Worm (Caenorhabditis elegans) whole organism, L4 larva: Measurements from ENCODE around the gene fbxb-3.
A peak's percentile ranks its signal among the peaks of the same experiment; 100 is the strongest.

Experiments used
- F37D6.2 ChIP-seq: sonication (generic microtip); optimal IDR thresholded peaks from 2 replicates; lab custom pipeline; 2016; ENCODE audit warnings: mild to moderate bottlenecking, missing genetic modification characterization, missing compliant biosample characterization
- F44E2.7 ChIP-seq: fragments of 200-800 bp; sonication (Bioruptor generic); IDR thresholded peaks from 2 replicates; pipeline ENCODE4 v2.1.2; 2022; ENCODE audit warnings: missing genetic modification characterization, missing compliant biosample characterization
- F49E8.2 ChIP-seq: sonication (generic microtip); optimal IDR thresholded peaks from 2 replicates; lab custom pipeline; 2016; ENCODE audit warnings: missing compliant biosample characterization, mild to moderate bottlenecking, missing genetic modification characterization, borderline replicate concordance
- R02D3.7 ChIP-seq: fragments of 150-350 bp; sonication (generic microtip); optimal IDR thresholded peaks from 3 replicates; lab custom pipeline; 2014; ENCODE audit warnings: missing biosample characterization, missing genetic modification characterization
- Y48G9A.11 ChIP-seq: fragments of 200-800 bp; sonication (Bioruptor generic); IDR thresholded peaks from 2 replicates; pipeline ENCODE4 v1.3.6; 2022; ENCODE audit warnings: missing genetic modification reagents, missing genetic modification characterization, missing compliant biosample characterization
- Y5F2A.4 ChIP-seq: fragments of 200-800 bp; sonication (Bioruptor generic); optimal IDR thresholded peaks from 2 replicates; lab custom pipeline; 2018; ENCODE audit warnings: mild to moderate bottlenecking, missing genetic modification characterization, missing compliant biosample characterization
- ZK546.5 ChIP-seq, 2 experiments: sonication (generic microtip); optimal IDR thresholded peaks; 2 replicates each; lab custom pipeline; 2017; ENCODE audit warnings: missing biosample characterization in 2 of 2, missing genetic modification characterization in 2 of 2
- aha-1 ChIP-seq: fragments of 150-350 bp; peaks from one replicate; lab custom pipeline; 2014; ENCODE audit warnings: missing biosample characterization, missing genetic modification characterization
- ama-1 ChIP-seq: fragments of 150-350 bp; optimal IDR thresholded peaks from 2 replicates; lab custom pipeline; 2014; ENCODE audit warnings: inconsistent platforms, mixed read lengths
- arid-1 ChIP-seq: fragments of 200-800 bp; sonication (Bioruptor generic); conservative IDR thresholded peaks from 2 replicates; pipeline ENCODE4 v1.3.6; 2022; ENCODE audit warnings: missing genetic modification reagents, missing genetic modification characterization, missing compliant biosample characterization
- ceh-20 ChIP-seq: fragments of 200-800 bp; sonication (Bioruptor generic); IDR thresholded peaks from 2 replicates; pipeline ENCODE4 v1.3.6; 2022; ENCODE audit warnings: missing genetic modification reagents, missing genetic modification characterization, missing compliant biosample characterization
- ceh-44 ChIP-seq: fragments of 200-800 bp; sonication (Bioruptor generic); IDR thresholded peaks from 2 replicates; pipeline ENCODE4 v1.3.6; 2022; ENCODE audit warnings: missing genetic modification reagents, missing genetic modification characterization, missing compliant biosample characterization
- ces-1 ChIP-seq: fragments of 150-350 bp; sonication (generic microtip); optimal IDR thresholded peaks from 4 replicates; lab custom pipeline; 2014; ENCODE audit warnings: missing biosample characterization, missing genetic modification reagents, missing genetic modification characterization
- ctbp-1 ChIP-seq: fragments of 200-800 bp; sonication (Bioruptor generic); IDR thresholded peaks from 2 replicates; pipeline ENCODE4 v1.3.6; 2022; ENCODE audit warnings: missing genetic modification reagents, missing genetic modification characterization, missing compliant biosample characterization
- daf-16 ChIP-seq, 3 experiments: sonication (generic microtip); optimal IDR thresholded peaks; 2 replicates each; lab custom pipeline; 2016 to 2017; ENCODE audit warnings: missing genetic modification characterization in 3 of 3, missing genetic modification reagents in 3 of 3, mild to moderate bottlenecking in 2 of 3, missing compliant biosample characterization in 2 of 3, missing biosample characterization in 1 of 3, moderate library complexity in 1 of 3
- daf-8 ChIP-seq: fragments of 200-800 bp; sonication (Bioruptor generic); IDR thresholded peaks from 2 replicates; pipeline ENCODE4 v1.3.6; 2022; ENCODE audit warnings: missing genetic modification characterization, missing compliant biosample characterization
- dmd-6 ChIP-seq: fragments of 200-800 bp; sonication (Bioruptor generic); IDR thresholded peaks from 2 replicates; pipeline ENCODE4 v1.3.6; 2022; ENCODE audit warnings: missing genetic modification reagents, missing genetic modification characterization, missing compliant biosample characterization
- dve-1 ChIP-seq: sonication (generic microtip); optimal IDR thresholded peaks from 2 replicates; lab custom pipeline; 2017; ENCODE audit warnings: antibody characterized with exemption, mild to moderate bottlenecking, missing genetic modification characterization, missing compliant biosample characterization; ENCODE audit not compliant: insufficient read depth
- egl-43 ChIP-seq: fragments of 200-800 bp; sonication (Bioruptor generic); IDR thresholded peaks from 2 replicates; pipeline ENCODE4 v1.3.6; 2022; ENCODE audit warnings: missing genetic modification reagents, missing genetic modification characterization, missing compliant biosample characterization
- fos-1 ChIP-seq: fragments of 150-350 bp; optimal IDR thresholded peaks from 2 replicates; lab custom pipeline; 2014; ENCODE audit warnings: missing biosample characterization, missing genetic modification characterization
- gei-8 ChIP-seq: fragments of 200-800 bp; sonication (Bioruptor generic); optimal IDR thresholded peaks from 2 replicates; lab custom pipeline; 2018; ENCODE audit warnings: mild to moderate bottlenecking, missing genetic modification characterization, missing compliant biosample characterization
- hlh-11 ChIP-seq: fragments of 200-800 bp; sonication (Bioruptor generic); optimal IDR thresholded peaks from 2 replicates; lab custom pipeline; 2018; ENCODE audit warnings: mild to moderate bottlenecking, missing genetic modification characterization, missing compliant biosample characterization
- lin-38 ChIP-seq: fragments of 200-800 bp; sonication (Bioruptor generic); IDR thresholded peaks from 2 replicates; pipeline ENCODE4 v1.3.6; 2022; ENCODE audit warnings: missing genetic modification reagents, missing genetic modification characterization, missing compliant biosample characterization
- lin-39 ChIP-seq: fragments of 150-350 bp; optimal IDR thresholded peaks from 2 replicates; lab custom pipeline; 2014; ENCODE audit warnings: missing biosample characterization, missing genetic modification reagents, missing genetic modification characterization
- lir-3 ChIP-seq: sonication (generic microtip); optimal IDR thresholded peaks from 2 replicates; lab custom pipeline; 2016; ENCODE audit warnings: mild to moderate bottlenecking, missing genetic modification characterization, missing compliant biosample characterization
- lsy-2 ChIP-seq, 2 experiments: fragments of 150-350 bp in 1 of 2; sonication (generic microtip) in 1 of 2; optimal IDR thresholded peaks; 2 replicates each; lab custom pipeline; 2014 to 2017; ENCODE audit warnings: missing biosample characterization in 2 of 2, missing genetic modification characterization in 2 of 2
- madf-5 ChIP-seq, 2 experiments: fragments of 200-800 bp; sonication (Bioruptor generic); IDR thresholded peaks; 2 replicates each; pipeline ENCODE4 v1.3.6; 2022; ENCODE audit warnings: missing compliant biosample characterization in 2 of 2, missing genetic modification characterization in 2 of 2
- mep-1 ChIP-seq: fragments of 150-350 bp; sonication (generic microtip); optimal IDR thresholded peaks from 3 replicates; lab custom pipeline; 2014; ENCODE audit warnings: missing biosample characterization, missing genetic modification characterization
- mxl-2 ChIP-seq: fragments of 200-800 bp; sonication (Bioruptor generic); conservative IDR thresholded peaks from 2 replicates; pipeline ENCODE4 v1.3.6; 2022; ENCODE audit warnings: missing genetic modification reagents, missing genetic modification characterization, missing compliant biosample characterization
- nhr-10 ChIP-seq: fragments of 150-350 bp; optimal IDR thresholded peaks from 2 replicates; lab custom pipeline; 2014; ENCODE audit warnings: missing biosample characterization, missing genetic modification characterization
- nhr-102 ChIP-seq: sonication (generic microtip); optimal IDR thresholded peaks from 2 replicates; lab custom pipeline; 2016; ENCODE audit warnings: mild to moderate bottlenecking, missing genetic modification characterization, moderate library complexity, missing compliant biosample characterization
- nhr-111 ChIP-seq: fragments of 200-800 bp; sonication (Bioruptor generic); optimal IDR thresholded peaks from 2 replicates; lab custom pipeline; 2018; ENCODE audit warnings: mild to moderate bottlenecking, missing genetic modification characterization, missing compliant biosample characterization
- nhr-42 ChIP-seq: fragments of 200-800 bp; sonication (Bioruptor generic); IDR thresholded peaks from 2 replicates; pipeline ENCODE4 v1.3.6; 2022; ENCODE audit warnings: missing genetic modification characterization, missing compliant biosample characterization
- nhr-48 ChIP-seq: sonication (generic microtip); optimal IDR thresholded peaks from 2 replicates; lab custom pipeline; 2016; ENCODE audit warnings: mild to moderate bottlenecking, missing genetic modification characterization, missing compliant biosample characterization
- php-3 ChIP-seq: fragments of 200-800 bp; sonication (Bioruptor generic); IDR thresholded peaks from 2 replicates; pipeline ENCODE4 v1.3.6; 2022; ENCODE audit warnings: missing genetic modification reagents, missing genetic modification characterization, missing compliant biosample characterization
- set-16 ChIP-seq: fragments of 200-800 bp; sonication (Bioruptor generic); IDR thresholded peaks from 2 replicates; pipeline ENCODE4 v1.3.6; 2022; ENCODE audit warnings: missing genetic modification reagents, missing genetic modification characterization, missing compliant biosample characterization
- snpc-1.2 ChIP-seq: fragments of 200-800 bp; sonication (Bioruptor generic); IDR thresholded peaks from 2 replicates; pipeline ENCODE4 v1.3.6; 2022; ENCODE audit warnings: missing genetic modification reagents, missing genetic modification characterization, missing compliant biosample characterization
- unc-130 ChIP-seq: sonication (generic microtip); optimal IDR thresholded peaks from 2 replicates; lab custom pipeline; 2016; ENCODE audit warnings: missing genetic modification reagents, missing genetic modification characterization, missing compliant biosample characterization
- zip-2 ChIP-seq: fragments of 150-350 bp; optimal IDR thresholded peaks from 2 replicates; lab custom pipeline; 2014; ENCODE audit warnings: missing biosample characterization, missing genetic modification characterization

fbxb-3 gene

DNA sequence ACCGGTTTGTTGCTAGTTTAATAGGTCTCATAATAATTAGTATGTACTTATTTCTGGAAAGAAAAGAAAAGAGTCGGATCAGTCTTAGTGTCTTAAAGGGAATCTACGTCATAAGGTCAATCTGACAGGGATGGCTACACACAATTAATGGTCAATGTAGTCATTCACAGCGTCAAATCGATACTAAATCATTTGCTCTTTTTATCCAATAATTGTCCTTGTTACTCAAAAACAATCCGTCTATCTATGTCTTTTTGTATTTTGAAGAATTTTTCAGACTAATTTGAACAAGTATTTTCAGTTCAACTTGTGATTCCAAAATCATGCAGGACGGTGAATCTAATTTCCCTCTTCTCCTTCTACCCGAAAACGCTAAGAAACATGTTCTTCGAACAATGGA, at the start of gene fbxb-3:
Gene fbxb-3 (plus strand): TSS at position 301 of the 400 bp plus-strand sequence.
- TF ChIP-seq gei-8, result no peak
- no peak for TF ChIP-seq mxl-2
- no peak for TF ChIP-seq php-3
- no peak for TF ChIP-seq daf-8
- no peak for TF ChIP-seq nhr-111 (GFP tag; lab: Kevin White, UChicago)
- TF ChIP-seq F44E2.7 (GFP tag; lab: Robert Waterston, UW), result no peak
- no peak for TF ChIP-seq ces-1 (GFP tag; lab: Kevin White, UChicago)
- no peak for TF ChIP-seq nhr-102 (tag; lab: Kevin White, UChicago)
- no peak for TF ChIP-seq nhr-42 (GFP tag; lab: Robert Waterston, UW)
- TF ChIP-seq F37D6.2 (tag; lab: Kevin White, UChicago), result no peak
- no peak for TF ChIP-seq snpc-1.2
- no peak for TF ChIP-seq nhr-48 (tag; lab: Kevin White, UChicago)
- TF ChIP-seq ama-1 (lab: Kevin White, UChicago), result no peak
- no peak for TF ChIP-seq lin-38

DNA sequence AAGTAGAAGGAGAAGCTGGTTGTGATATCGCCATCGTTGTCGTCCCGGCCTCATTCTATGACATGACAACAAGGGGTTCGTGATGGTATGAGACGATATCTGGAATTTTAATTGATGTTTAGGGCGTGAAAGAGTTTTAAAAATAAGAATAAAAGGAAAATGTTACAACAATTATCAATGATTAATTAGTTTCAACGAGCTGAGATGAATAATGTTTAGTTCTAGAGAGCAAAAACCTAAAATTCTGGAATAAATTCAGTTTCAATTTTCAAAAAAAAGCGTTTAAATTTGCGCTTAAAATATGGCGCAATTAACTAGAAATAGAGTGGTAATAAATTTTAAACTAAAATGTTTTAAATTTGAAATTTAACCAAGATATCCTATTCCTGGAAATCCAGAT, 46.3 kb upstream of the fbxb-3 start, which contains the start of gene H01G02.3:
Gene H01G02.3 (minus strand): TSS at position 101 of the 400 bp plus-strand sequence.
- no peak for TF ChIP-seq fos-1
- no peak for TF ChIP-seq daf-16 (GFP tag; optimal IDR thresholded peaks at IDR 0.05; lab: Kevin White, UChicago)
- TF ChIP-seq daf-16 (tag; optimal IDR thresholded peaks at IDR 0.05; lab: Kevin White, UChicago), result no peak
- no peak for TF ChIP-seq egl-43 (GFP tag; lab: Robert Waterston, UW)
- no peak for TF ChIP-seq ZK546.5 (tag; optimal IDR thresholded peaks at IDR 0.05; lab: Kevin White, UChicago)
- TF ChIP-seq unc-130, result no peak
- no peak for TF ChIP-seq lin-39 (tag; lab: Kevin White, UChicago)
- TF ChIP-seq zip-2, result no peak
- no peak for TF ChIP-seq lin-38
- TF ChIP-seq madf-5 (GFP tag; IDR thresholded peaks at IDR 0.05; lab: Robert Waterston, UW), result no peak
- no peak for TF ChIP-seq F49E8.2 (tag; lab: Kevin White, UChicago)
- TF ChIP-seq Y5F2A.4 (GFP tag; lab: Kevin White, UChicago), result no peak
- no peak for TF ChIP-seq php-3
- TF ChIP-seq daf-8, result no peak
- TF ChIP-seq dve-1 (tag; lab: Kevin White, UChicago), result no peak
- TF ChIP-seq nhr-10 (tag; lab: Kevin White, UChicago), result no peak
- TF ChIP-seq ces-1 (GFP tag; lab: Kevin White, UChicago), result no peak
- no peak for TF ChIP-seq lir-3 (tag; lab: Kevin White, UChicago)
- no peak for TF ChIP-seq Y48G9A.11 (GFP tag; lab: Robert Waterston, UW)
- TF ChIP-seq R02D3.7, result no peak
- TF ChIP-seq ceh-44, result no peak

DNA sequence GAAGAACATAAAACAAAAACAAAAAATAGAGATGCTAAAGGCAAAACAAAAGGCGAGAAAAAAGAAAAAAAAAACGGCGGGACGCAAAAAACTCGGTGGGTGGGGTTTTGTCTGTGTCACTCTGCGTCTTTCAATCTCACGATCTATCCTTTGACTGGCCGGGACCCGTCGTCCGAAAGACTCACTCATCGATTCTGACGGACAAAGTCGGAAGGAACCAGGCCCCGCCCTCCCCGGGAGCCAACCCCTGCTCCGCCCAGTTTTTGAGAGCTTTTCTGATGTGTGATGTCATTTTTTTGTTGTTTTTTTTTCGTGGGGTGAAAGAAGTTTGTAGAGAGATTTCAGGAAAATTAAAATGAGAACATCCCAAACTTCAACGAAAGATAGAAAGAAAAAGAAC, 45.6 kb upstream of the fbxb-3 start:
- peak; percentile 71 for TF ChIP-seq aha-1
- no peak for TF ChIP-seq arid-1
- TF ChIP-seq lsy-2 (tag; optimal IDR thresholded peaks at IDR 0.05; lab: Kevin White, UChicago), result peak in 1 of 2 experiments; percentile 42
- TF ChIP-seq hlh-11 (tag; lab: Kevin White, UChicago), result peak; percentile 6
- TF ChIP-seq F37D6.2 (tag; lab: Kevin White, UChicago), result no peak
- TF ChIP-seq ceh-20 (GFP tag; lab: Robert Waterston, UW), result peak; percentile 67
- TF ChIP-seq ctbp-1 (GFP tag; lab: Robert Waterston, UW), result peak; percentile 75
- peak; percentile 9; the same call in 1 of the 2 replicates for TF ChIP-seq dmd-6 (GFP tag; lab: Robert Waterston, UW)
- no peak for TF ChIP-seq ZK546.5 (tag; optimal IDR thresholded peaks at IDR 0.05; lab: Kevin White, UChicago)
- TF ChIP-seq mep-1 (tag; lab: Kevin White, UChicago), result peak; percentile 6
- TF ChIP-seq set-16 (GFP tag; lab: Robert Waterston, UW), result peak; percentile 78
